In genomic region chr3R:5599521-5600360, dm6 we compare ENCODE assay signal across 1 fruit fly cellular context.
TF ChIP-seq lines count a peak whose summit lies in the region.

No protein-coding gene starts in this region.

TF ChIP-seq in whole organism, embryonic, 481 proteins besides CTCF, POLR2A, EP300 and RAD21 (continued from another document):
- TF ChIP-seq CG6683 (GFP tag; optimal IDR thresholded peaks at IDR 0.05; lab: Kevin White, UChicago) (no peak), CG9437 (GFP tag; optimal IDR thresholded peaks at IDR 0.05; lab: Kevin White, UChicago) (no peak), da (GFP tag; optimal IDR thresholded peaks at IDR 0.05; lab: Kevin White, UChicago) (no peak), CG17912 (GFP tag; optimal IDR thresholded peaks at IDR 0.05; lab: Kevin White, UChicago) (peak; percentile 61), Camta (GFP tag; optimal IDR thresholded peaks at IDR 0.05; lab: Kevin White, UChicago) (no peak), prd (optimal IDR thresholded peaks at IDR 0.05; lab: Kevin White, UChicago) (no peak), prd (GFP tag; IDR thresholded peaks at IDR 0.05; lab: Robert Waterston, UW) (no peak), CG1603 (tag; optimal IDR thresholded peaks at IDR 0.05; lab: Kevin White, UChicago) (peak; percentile 22), phol (tag; optimal IDR thresholded peaks at IDR 0.05; lab: Kevin White, UChicago) (peak; percentile 22), CG15269 (tag; optimal IDR thresholded peaks at IDR 0.05; lab: Kevin White, UChicago) (no peak), CG34422 (GFP tag; IDR thresholded peaks at IDR 0.05; lab: Robert Waterston, UW) (no peak), YL-1 (GFP tag; optimal IDR thresholded peaks at IDR 0.05; lab: Kevin White, UChicago) (peak; percentile 75), stwl (tag; optimal IDR thresholded peaks at IDR 0.05; lab: Kevin White, UChicago) (peak; percentile 21), CG30020 (tag; optimal IDR thresholded peaks at IDR 0.05; lab: Kevin White, UChicago) (peak; percentile 13), D (optimal IDR thresholded peaks at IDR 0.05; lab: Kevin White, UChicago) (peak; percentile 78), D (GFP tag; optimal IDR thresholded peaks at IDR 0.05; lab: Kevin White, UChicago) (no peak), row (GFP tag; IDR thresholded peaks at IDR 0.05; lab: Robert Waterston, UW) (no peak), Fer3 (tag; optimal IDR thresholded peaks at IDR 0.05; lab: Kevin White, UChicago) (no peak), CG8388 (GFP tag; optimal IDR thresholded peaks at IDR 0.05; lab: Kevin White, UChicago) (no peak), dm (GFP tag; optimal IDR thresholded peaks at IDR 0.05; lab: Kevin White, UChicago) (peak; percentile 98), CG43689 (GFP tag; IDR thresholded peaks at IDR 0.05; lab: Robert Waterston, UW) (no peak), CG2712 (tag; optimal IDR thresholded peaks at IDR 0.05; lab: Kevin White, UChicago) (peak; percentile 27), CG3163 (GFP tag; optimal IDR thresholded peaks at IDR 0.05; lab: Kevin White, UChicago) (peak; percentile 13), CG8924 (tag; optimal IDR thresholded peaks at IDR 0.05; lab: Kevin White, UChicago) (no peak), bigmax (GFP tag; optimal IDR thresholded peaks at IDR 0.05; lab: Kevin White, UChicago) (peak; percentile 97), HmgZ (tag; optimal IDR thresholded peaks at IDR 0.05; lab: Kevin White, UChicago) (peak; percentile 13), B-H1 (GFP tag; IDR thresholded peaks at IDR 0.05; lab: Robert Waterston, UW) (no peak), Med (GFP tag; lab: Kevin White, UChicago) (peak; percentile 70), CG12299 (tag; optimal IDR thresholded peaks at IDR 0.05; lab: Kevin White, UChicago) (no peak), CG12769 (tag; optimal IDR thresholded peaks at IDR 0.05; lab: Kevin White, UChicago) (peak; percentile 24)
